Worm (Caenorhabditis elegans): ENCODE data around the gene ddx-23.

ce11 chrIII:5841676-5842075, 11.4 kb downstream of the ddx-23 start:
- no peak for TF ChIP-seq mls-2 (tag; optimal IDR thresholded peaks at IDR 0.05)
- TF ChIP-seq lin-13 (tag; optimal IDR thresholded peaks at IDR 0.05), result no peak
- no peak for TF ChIP-seq nhr-76 (tag; optimal IDR thresholded peaks at IDR 0.05)
- no peak for TF ChIP-seq elt-3 (tag; optimal IDR thresholded peaks at IDR 0.05)
- no peak for TF ChIP-seq M03D4.4 (tag; optimal IDR thresholded peaks at IDR 0.05)
- TF ChIP-seq snpc-4 (tag; optimal IDR thresholded peaks at IDR 0.05), result no peak
- no peak for TF ChIP-seq pha-4 (tag; optimal IDR thresholded peaks at IDR 0.05)
